Fruit fly (Drosophila melanogaster): ENCODE results near the gene CG12025.

CG12025 gene

dm6 chr3L:1868841-1869240 lies 3.6 kb downstream of the CG12025 start (continued):
- peak; percentile 2 for TF ChIP-seq cwo (GFP tag; optimal IDR thresholded peaks at IDR 0.05)
- no peak for TF ChIP-seq bowl (GFP tag; IDR thresholded peaks at IDR 0.05)
- TF ChIP-seq ken (GFP tag; IDR thresholded peaks at IDR 0.05): no peak
- 0 out of 2 replicates have a peak, but pooled peaks have one; percentile 22 for TF ChIP-seq CG31224 (GFP tag; IDR thresholded peaks at IDR 0.05)
- no peak for TF ChIP-seq Adf1 (GFP tag; IDR thresholded peaks at IDR 0.05)
- TF ChIP-seq CG15479 (GFP tag; optimal IDR thresholded peaks at IDR 0.05): no peak
- no peak for TF ChIP-seq Poxn (GFP tag; IDR thresholded peaks at IDR 0.05)
- TF ChIP-seq Fer1 (GFP tag; optimal IDR thresholded peaks at IDR 0.05): peak; percentile 10
- TF ChIP-seq Hr78 (GFP tag; optimal IDR thresholded peaks at IDR 0.05): no peak
- peak; percentile 1 for TF ChIP-seq trem (tag; optimal IDR thresholded peaks at IDR 0.05)
- no peak for TF ChIP-seq jumu (GFP tag; optimal IDR thresholded peaks at IDR 0.05)
- TF ChIP-seq Drgx (GFP tag; IDR thresholded peaks at IDR 0.05): peak; percentile 72
- peak; percentile 56; the same call in 1 of the 2 replicates for TF ChIP-seq Xrp1 (GFP tag; IDR thresholded peaks at IDR 0.05)
- TF ChIP-seq Mes4 (GFP tag; optimal IDR thresholded peaks at IDR 0.05): no peak
- TF ChIP-seq CG11247 (GFP tag; IDR thresholded peaks at IDR 0.05): peak; percentile 19; the same call in 1 of the 2 replicates
- TF ChIP-seq stc (GFP tag; IDR thresholded peaks at IDR 0.05): peak; percentile 42; the same call in 1 of the 2 replicates
- TF ChIP-seq Sox100B (GFP tag; optimal IDR thresholded peaks at IDR 0.05): no peak
- TF ChIP-seq Meics (GFP tag; optimal IDR thresholded peaks at IDR 0.05): peak; percentile 46
- TF ChIP-seq HLH3B (GFP tag; IDR thresholded peaks at IDR 0.05): 0 out of 2 replicates have a peak, but pooled peaks have one; percentile 24
- TF ChIP-seq CG9215 (GFP tag; IDR thresholded peaks at IDR 0.05): peak; percentile 35; the same call in 1 of the 2 replicates
- TF ChIP-seq pan (optimal IDR thresholded peaks at IDR 0.05): no peak
- peak in 1 of 2 experiments; percentile 61 for TF ChIP-seq pan (GFP tag; optimal IDR thresholded peaks at IDR 0.05 in 1 of 2, IDR thresholded peaks at IDR 0.05 in 1 of 2)
- TF ChIP-seq lbe (GFP tag; optimal IDR thresholded peaks at IDR 0.05): peak; percentile 37
- TF ChIP-seq CG3726 (GFP tag; IDR thresholded peaks at IDR 0.05): 0 out of 3 replicates have a peak, but pooled peaks have one; percentile 26
- TF ChIP-seq bcd (GFP tag; optimal IDR thresholded peaks at IDR 0.05): peak; percentile 23
- TF ChIP-seq vvl (GFP tag; IDR thresholded peaks at IDR 0.05): peak; percentile 72
- TF ChIP-seq fd96Cb (tag; optimal IDR thresholded peaks at IDR 0.05): peak; percentile 3
- TF ChIP-seq D (optimal IDR thresholded peaks at IDR 0.05): no peak
- no peak for TF ChIP-seq D (GFP tag; optimal IDR thresholded peaks at IDR 0.05)
- TF ChIP-seq gsb (GFP tag; IDR thresholded peaks at IDR 0.05): no peak
- TF ChIP-seq CG3065 (GFP tag; optimal IDR thresholded peaks at IDR 0.05): no peak
- peak; percentile 37; the same call in 1 of the 3 replicates for TF ChIP-seq Mrtf (GFP tag; IDR thresholded peaks at IDR 0.05)
- no peak for TF ChIP-seq ranshi (GFP tag; IDR thresholded peaks at IDR 0.05)
- TF ChIP-seq al (GFP tag; IDR thresholded peaks at IDR 0.05): peak; percentile 41; the same call in 1 of the 2 replicates
- peak; percentile 67 for TF ChIP-seq dmrt99B (tag; optimal IDR thresholded peaks at IDR 0.05)
- TF ChIP-seq CG5953 (GFP tag; IDR thresholded peaks at IDR 0.05): no peak
- no peak for TF ChIP-seq CG2202 (tag; optimal IDR thresholded peaks at IDR 0.05)
- no peak for TF ChIP-seq CG18764 (GFP tag; optimal IDR thresholded peaks at IDR 0.05)
- TF ChIP-seq kni (GFP tag; optimal IDR thresholded peaks at IDR 0.05): no peak
- 0 out of 2 replicates have a peak, but pooled peaks have one; percentile 20 for TF ChIP-seq sim (GFP tag; IDR thresholded peaks at IDR 0.05)
- TF ChIP-seq Asciz (GFP tag; optimal IDR thresholded peaks at IDR 0.05): peak; percentile 36
- TF ChIP-seq CG2889 (GFP tag; IDR thresholded peaks at IDR 0.05): no peak
- peak; percentile 65 for TF ChIP-seq tap (tag; optimal IDR thresholded peaks at IDR 0.05)
- TF ChIP-seq CG1603 (tag; optimal IDR thresholded peaks at IDR 0.05): no peak
- no peak for TF ChIP-seq Jarid2 (GFP tag; optimal IDR thresholded peaks at IDR 0.05)
- peak; percentile 77 for TF ChIP-seq CG32532 (GFP tag; IDR thresholded peaks at IDR 0.05)
- TF ChIP-seq CG7372 (GFP tag; IDR thresholded peaks at IDR 0.05): 0 out of 2 replicates have a peak, but pooled peaks have one; percentile 39
- TF ChIP-seq CG10147 (GFP tag; optimal IDR thresholded peaks at IDR 0.05): no peak
- TF ChIP-seq lov (optimal IDR thresholded peaks at IDR 0.05): no peak
- TF ChIP-seq lov (GFP tag; IDR thresholded peaks at IDR 0.05): no peak
- no peak for TF ChIP-seq CG10267 (tag; optimal IDR thresholded peaks at IDR 0.05)
- 0 out of 3 replicates have a peak, but pooled peaks have one; percentile 17 for TF ChIP-seq ase (GFP tag; IDR thresholded peaks at IDR 0.05)
